Worm (Caenorhabditis elegans) whole organism, early embryonic: ENCODE data around the gene fbxa-220.
A peak's percentile ranks its signal among the peaks of the same experiment; 100 is the strongest.

Experiments
- B0310.2 ChIP-seq: sonication (generic microtip); optimal IDR thresholded peaks from 2 replicates; lab custom pipeline; 2016; ENCODE audit warnings: mild to moderate bottlenecking, missing genetic modification characterization, missing compliant biosample characterization
- F13C5.2 ChIP-seq: sonication (generic microtip); optimal IDR thresholded peaks from 2 replicates; lab custom pipeline; 2017; ENCODE audit warnings: mild to moderate bottlenecking, missing genetic modification characterization, inconsistent platforms, missing compliant biosample characterization
- aly-1 ChIP-seq: sonication (generic microtip); optimal IDR thresholded peaks from 2 replicates; lab custom pipeline; 2016; ENCODE audit warnings: missing genetic modification characterization, missing compliant biosample characterization
- ama-1 ChIP-seq: fragments of 150-350 bp; optimal IDR thresholded peaks from 2 replicates; lab custom pipeline; 2014
- ceh-13 ChIP-seq: fragments of 200-800 bp; sonication (Bioruptor generic); optimal IDR thresholded peaks from 2 replicates; lab custom pipeline; 2018; ENCODE audit warnings: mild to moderate bottlenecking, missing genetic modification characterization, missing compliant biosample characterization
- ceh-36 ChIP-seq: sonication (generic microtip); optimal IDR thresholded peaks from 2 replicates; lab custom pipeline; 2016; ENCODE audit warnings: missing genetic modification characterization, inconsistent platforms, missing compliant biosample characterization
- ets-7 ChIP-seq: sonication (generic microtip); optimal IDR thresholded peaks from 2 replicates; lab custom pipeline; 2016; ENCODE audit warnings: missing genotype, missing genetic modification characterization, missing compliant biosample characterization
- flt-1 ChIP-seq: fragments of 200-800 bp; sonication (Bioruptor generic); IDR thresholded peaks from 2 replicates; pipeline ENCODE4 v1.3.6; 2022; ENCODE audit warnings: missing genetic modification characterization, missing compliant biosample characterization
- hmbx-1 ChIP-seq: sonication (generic microtip); optimal IDR thresholded peaks from 2 replicates; lab custom pipeline; 2016; ENCODE audit warnings: mild to moderate bottlenecking, missing genetic modification characterization, missing compliant biosample characterization
- hmg-4 ChIP-seq: fragments of 200-800 bp; sonication (Bioruptor generic); optimal IDR thresholded peaks from 2 replicates; lab custom pipeline; 2018; ENCODE audit warnings: mild to moderate bottlenecking, missing genetic modification characterization, missing compliant biosample characterization
- hnd-1 ChIP-seq: sonication (generic microtip); optimal IDR thresholded peaks from 2 replicates; lab custom pipeline; 2016; ENCODE audit warnings: missing genetic modification characterization, missing compliant biosample characterization
- pes-1 ChIP-seq: fragments of 200-800 bp; sonication (Bioruptor generic); IDR thresholded peaks from 2 replicates; pipeline ENCODE4 v1.3.6; 2022; ENCODE audit warnings: missing genetic modification reagents, missing genetic modification characterization, missing compliant biosample characterization
- scrt-1 ChIP-seq: fragments of 200-800 bp; sonication (Bioruptor generic); IDR thresholded peaks from 2 replicates; pipeline ENCODE4 v1.3.6; 2022; ENCODE audit warnings: missing genetic modification characterization, missing compliant biosample characterization
- sea-1 ChIP-seq: fragments of 200-800 bp; sonication (Bioruptor generic); conservative IDR thresholded peaks from 2 replicates; pipeline ENCODE4 v1.3.6; 2022; ENCODE audit warnings: missing genetic modification characterization, missing compliant biosample characterization
- tbx-11 ChIP-seq: fragments of 200-800 bp; sonication (Bioruptor generic); IDR thresholded peaks from 2 replicates; pipeline ENCODE4 v1.3.6; 2022; ENCODE audit warnings: missing genetic modification characterization, missing compliant biosample characterization
- tbx-37 ChIP-seq: fragments of 200-800 bp; sonication (Bioruptor generic); conservative IDR thresholded peaks from 2 replicates; pipeline ENCODE4 v1.3.6; 2022; ENCODE audit warnings: missing genetic modification reagents, missing genetic modification characterization, missing compliant biosample characterization
- tra-4 ChIP-seq: sonication (generic microtip); optimal IDR thresholded peaks from 2 replicates; lab custom pipeline; 2017; ENCODE audit warnings: missing genetic modification characterization, missing compliant biosample characterization

fbxa-220 gene

DNA sequence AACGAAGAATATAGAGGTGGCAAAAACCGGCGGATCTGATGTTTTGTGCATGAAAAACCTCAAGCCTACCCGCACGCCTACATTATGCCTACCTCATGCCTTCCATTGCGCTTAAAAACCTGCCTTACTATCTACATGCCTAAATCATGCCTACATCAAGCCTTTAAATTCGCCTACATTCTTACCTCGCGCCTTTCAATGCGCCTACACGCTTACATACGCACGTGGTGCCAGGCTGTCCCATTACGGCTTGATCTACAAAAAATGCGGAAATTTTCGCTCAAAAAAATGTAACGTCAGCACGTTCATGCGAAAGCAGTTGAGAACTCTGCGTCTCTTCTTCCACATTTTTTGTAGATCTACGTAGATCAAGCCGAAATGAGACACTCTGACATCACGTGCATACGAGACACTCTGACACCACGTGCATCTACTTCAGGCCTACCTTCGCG is at the start of gene fbxa-220:
Gene fbxa-220, minus strand, starts transcription at position 51 of the 452 bp plus-strand sequence.
- TF ChIP-seq ets-7 (tag; lab: Kevin White, UChicago) (no peak), hnd-1 (tag; lab: Kevin White, UChicago) (no peak), scrt-1 (GFP tag; lab: Robert Waterston, UW) (no peak), tbx-37 (GFP tag; lab: Robert Waterston, UW) (no peak), sea-1 (no peak), B0310.2 (tag; lab: Kevin White, UChicago) (no peak), aly-1 (no peak), F13C5.2 (tag; lab: Kevin White, UChicago) (no peak), ama-1 (lab: Kevin White, UChicago) (no peak), ceh-36 (tag; lab: Kevin White, UChicago) (no peak), hmbx-1 (tag; lab: Kevin White, UChicago) (no peak), pes-1 (GFP tag; lab: Robert Waterston, UW) (no peak)

DNA sequence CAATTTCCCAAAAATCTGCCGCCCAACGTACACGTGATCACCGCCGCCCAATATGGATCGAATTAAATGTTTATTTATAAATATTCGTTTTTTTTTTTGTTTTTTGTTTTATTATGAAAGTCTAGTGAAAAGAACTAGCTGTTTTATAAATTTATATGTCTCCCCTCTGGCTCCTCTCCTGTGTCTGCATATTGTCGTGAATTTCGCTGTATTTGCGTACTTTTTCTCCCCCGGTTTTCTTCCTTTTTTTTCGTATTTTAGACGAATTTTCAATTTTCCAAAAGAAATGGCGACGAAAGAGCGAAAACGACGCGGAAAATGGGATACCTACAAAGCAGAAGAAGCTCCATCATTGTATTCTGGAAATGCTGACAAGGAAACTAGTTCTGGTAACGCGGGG is 42.4 kb upstream of the fbxa-220 start, which contains the start of gene xpb-1:
Gene xpb-1, plus strand, starts transcription at position 262 of the 400 bp plus-strand sequence.
- TF ChIP-seq aly-1 (no peak), hmg-4 (GFP tag; lab: Kevin White, UChicago) (no peak), tbx-11 (GFP tag; lab: Robert Waterston, UW) (no peak), ets-7 (tag; lab: Kevin White, UChicago) (no peak), ceh-13 (no peak), hnd-1 (tag; lab: Kevin White, UChicago) (no peak)

DNA sequence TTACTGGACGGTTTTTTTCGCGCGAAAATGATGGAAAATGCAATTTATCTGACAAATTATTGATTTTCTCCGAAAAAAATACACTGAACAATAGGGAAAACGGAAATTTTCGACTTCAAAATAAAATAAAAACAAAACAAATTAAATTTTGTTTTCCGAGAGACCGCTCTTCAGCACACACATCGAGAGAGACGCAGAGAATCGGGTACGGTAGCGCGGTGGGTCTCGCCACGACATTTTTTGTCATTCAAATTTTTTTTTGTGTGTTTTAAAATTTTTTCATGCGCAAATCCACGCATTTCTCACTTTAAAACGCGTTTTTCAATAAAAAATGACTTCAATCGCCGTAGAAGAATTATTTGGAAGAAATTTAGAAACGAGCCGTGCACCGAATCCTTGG is 40.1 kb upstream of the fbxa-220 start:
- TF ChIP-seq hmbx-1 (tag; lab: Kevin White, UChicago) = no peak

DNA sequence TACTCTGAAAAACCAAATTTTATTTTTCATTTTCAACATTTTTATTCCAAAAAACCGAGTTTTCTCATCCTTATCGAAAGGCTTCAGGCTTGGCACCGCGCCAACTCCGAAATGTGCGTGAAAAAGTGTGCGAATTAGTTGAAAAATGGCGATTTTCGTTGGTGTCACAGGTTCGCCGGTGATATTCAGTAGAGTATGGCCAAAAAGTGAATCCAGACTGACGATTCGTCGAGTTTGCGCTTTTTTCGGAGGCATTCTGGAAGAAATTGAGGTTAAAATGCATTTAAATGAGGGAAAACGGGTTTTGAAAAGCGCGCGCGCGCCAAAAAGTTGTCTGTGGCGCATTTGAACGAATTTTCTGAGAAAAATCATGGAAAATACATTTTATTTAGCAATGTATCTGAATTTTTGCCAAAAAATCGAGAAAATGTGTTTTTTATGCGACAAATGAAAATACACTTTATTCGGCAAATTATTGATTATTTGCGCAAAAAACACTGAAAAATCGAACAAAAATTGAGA is 39.6 kb upstream of the fbxa-220 start, which contains the start of the genes Y66D12A.16 and such-1:
Gene Y66D12A.16, plus strand, starts transcription at position 51 of the 522 bp plus-strand sequence.
Gene such-1, minus strand, starts transcription at position 256 of the 522 bp plus-strand sequence.
- no peak for TF ChIP-seq tbx-11 (GFP tag; lab: Robert Waterston, UW)
- no peak for TF ChIP-seq B0310.2 (tag; lab: Kevin White, UChicago)
- no peak for TF ChIP-seq tbx-37 (GFP tag; lab: Robert Waterston, UW)
- no peak for TF ChIP-seq F13C5.2 (tag; lab: Kevin White, UChicago)
- TF ChIP-seq pes-1 (GFP tag; lab: Robert Waterston, UW) = no peak
- no peak for TF ChIP-seq ets-7 (tag; lab: Kevin White, UChicago)
- no peak for TF ChIP-seq sea-1

DNA sequence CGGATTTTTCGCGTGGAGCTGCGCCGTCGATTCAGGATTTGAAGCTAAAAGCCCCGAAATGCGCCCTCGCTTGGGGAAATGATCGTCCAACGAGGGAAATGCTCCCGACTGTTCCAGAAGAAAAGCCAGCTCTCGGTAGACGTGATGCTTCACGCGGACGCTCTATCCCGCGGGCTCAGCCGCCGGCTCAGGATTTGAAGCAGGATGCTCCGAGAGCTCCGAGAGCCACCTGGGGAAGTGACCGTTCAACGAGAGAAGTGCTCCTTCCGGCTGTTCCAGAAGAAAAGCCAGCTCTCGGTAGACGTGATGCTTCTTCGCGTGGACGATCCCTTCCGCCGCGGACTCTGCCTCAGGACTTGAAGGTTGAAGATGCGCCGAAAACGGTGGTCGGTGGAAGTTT is 26.8 kb upstream of the fbxa-220 start:
- TF ChIP-seq hmbx-1 (tag; lab: Kevin White, UChicago) (no peak), hmg-4 (GFP tag; lab: Kevin White, UChicago) (no peak), ceh-13 (no peak), flt-1 (no peak), ceh-36 (tag; lab: Kevin White, UChicago) (no peak), aly-1 (no peak), sea-1 (no peak), ets-7 (tag; lab: Kevin White, UChicago) (no peak), F13C5.2 (tag; lab: Kevin White, UChicago) (no peak), scrt-1 (GFP tag; lab: Robert Waterston, UW) (no peak), pes-1 (GFP tag; lab: Robert Waterston, UW) (no peak), hnd-1 (tag; lab: Kevin White, UChicago) (no peak), tbx-11 (GFP tag; lab: Robert Waterston, UW) (no peak)

DNA sequence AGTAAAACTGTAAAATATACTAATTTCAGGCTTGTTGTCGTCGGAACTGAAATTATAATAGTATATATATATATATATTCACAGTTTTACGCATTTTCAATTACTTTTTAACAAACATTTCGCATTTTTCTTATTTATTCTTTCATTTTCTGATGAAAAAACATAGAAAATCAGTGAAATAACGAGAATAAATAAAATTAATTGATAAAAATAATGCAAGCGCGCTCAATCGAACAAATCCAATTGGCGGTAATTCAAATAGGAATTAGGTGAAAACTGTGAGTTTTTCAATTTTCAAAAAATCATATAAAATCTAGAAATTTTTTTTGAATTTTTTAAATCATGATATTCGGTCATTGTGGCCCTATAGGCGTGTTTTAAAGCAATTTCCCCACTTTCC is 26.1 kb upstream of the fbxa-220 start:
- no peak for TF ChIP-seq tra-4 (tag; lab: Kevin White, UChicago)
- TF ChIP-seq scrt-1 (GFP tag; lab: Robert Waterston, UW) = no peak
- TF ChIP-seq hnd-1 (tag; lab: Kevin White, UChicago) = no peak
- TF ChIP-seq ceh-36 (tag; lab: Kevin White, UChicago) = no peak
- TF ChIP-seq pes-1 (GFP tag; lab: Robert Waterston, UW) = no peak
- no peak for TF ChIP-seq F13C5.2 (tag; lab: Kevin White, UChicago)
- TF ChIP-seq aly-1 = no peak
- no peak for TF ChIP-seq B0310.2 (tag; lab: Kevin White, UChicago)

DNA sequence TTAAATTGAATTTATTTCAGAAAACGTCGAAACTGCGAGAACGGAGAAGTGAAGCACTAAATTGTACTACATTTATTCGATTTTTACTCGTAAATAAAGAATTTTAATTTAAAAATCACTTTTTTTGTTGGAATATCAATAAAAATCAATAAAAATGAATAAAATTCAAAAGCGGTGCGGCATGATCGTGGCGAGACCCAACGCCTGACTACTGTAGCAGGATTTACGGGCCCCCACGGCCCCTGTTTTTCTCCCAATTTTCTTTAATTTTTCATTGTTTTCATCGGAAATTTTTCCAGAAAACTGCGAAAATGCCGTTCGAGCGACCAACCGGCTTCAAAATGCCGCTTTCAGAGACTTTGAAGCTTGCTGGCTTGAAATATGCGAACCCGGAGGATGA is 24.8 kb upstream of the fbxa-220 start, which contains the start of gene Y66D12A.19:
Gene Y66D12A.19, plus strand, starts transcription at position 266 of the 400 bp plus-strand sequence.
- TF ChIP-seq pes-1 (GFP tag; lab: Robert Waterston, UW) = 0 out of 2 replicates have a peak, but pooled peaks have one; percentile 34
- no peak for TF ChIP-seq sea-1

DNA sequence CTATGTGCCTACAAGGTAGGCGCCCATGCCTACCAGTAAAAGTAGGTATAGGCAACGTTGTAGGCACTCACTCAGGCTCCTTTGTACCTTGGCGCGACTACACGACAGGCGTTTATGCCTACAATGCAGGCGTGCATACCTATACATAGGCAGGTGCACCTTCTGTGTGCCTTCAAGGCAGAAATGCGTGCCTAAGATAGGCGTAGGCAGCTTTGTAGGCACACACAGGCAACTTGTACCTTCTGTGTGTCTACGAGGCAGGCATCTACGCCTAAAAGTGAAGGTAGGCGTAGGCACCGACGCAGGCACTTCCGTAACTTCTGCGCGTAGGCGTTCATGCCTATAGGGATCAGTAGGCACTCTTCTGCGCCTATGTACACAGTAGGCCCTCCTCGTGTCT is 21.6 kb upstream of the fbxa-220 start:
- TF ChIP-seq hmg-4 (GFP tag; lab: Kevin White, UChicago) = no peak
- TF ChIP-seq aly-1 = no peak
- TF ChIP-seq tbx-37 (GFP tag; lab: Robert Waterston, UW) = no peak
- TF ChIP-seq F13C5.2 (tag; lab: Kevin White, UChicago) = no peak
- 0 out of 2 replicates have a peak, but pooled peaks have one; percentile 7 for TF ChIP-seq scrt-1 (GFP tag; lab: Robert Waterston, UW)

DNA sequence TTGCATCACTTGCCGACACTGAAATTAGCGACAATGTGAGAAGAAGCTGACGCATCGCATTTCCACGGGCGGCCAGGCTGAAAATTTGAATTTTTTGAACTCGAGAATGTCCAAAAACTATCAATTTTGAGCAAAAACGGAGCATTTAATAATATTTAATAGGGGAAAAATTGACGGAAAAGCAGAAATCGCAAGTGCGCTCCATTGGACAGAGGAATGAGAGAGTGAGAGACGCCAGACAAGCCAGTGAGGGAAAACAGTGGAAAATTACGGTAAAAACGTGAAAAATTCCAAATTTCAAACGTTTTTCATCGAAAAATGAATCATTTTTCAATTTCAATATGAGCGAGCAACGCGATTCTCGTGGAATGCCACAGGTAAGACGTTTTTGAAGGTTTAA is 21.2 kb upstream of the fbxa-220 start, which contains the start of the genes Y66D12A.21 and spe-6:
Gene Y66D12A.21, minus strand, starts transcription at position 90 of the 400 bp plus-strand sequence.
Gene spe-6, plus strand, starts transcription at position 276 of the 400 bp plus-strand sequence.
- TF ChIP-seq ama-1 (lab: Kevin White, UChicago) = no peak
- TF ChIP-seq scrt-1 (GFP tag; lab: Robert Waterston, UW) = no peak
- no peak for TF ChIP-seq hnd-1 (tag; lab: Kevin White, UChicago)
- no peak for TF ChIP-seq flt-1
